Worm (Caenorhabditis elegans) whole organism, midembryonic: ENCODE measurements around the gene gpx-3.

Experiments used
- T22C8.4 ChIP-seq: fragments of 200-800 bp; sonication (Bioruptor generic); IDR thresholded peaks from 2 replicates; pipeline ENCODE4 v1.3.6; 2022; ENCODE audit warnings: missing genetic modification characterization, missing compliant biosample characterization
- flt-1 ChIP-seq: fragments of 200-800 bp; sonication (Bioruptor generic); IDR thresholded peaks from 2 replicates; pipeline ENCODE4 v1.3.6; 2022; ENCODE audit warnings: missing genetic modification characterization, missing compliant biosample characterization
- klf-2 ChIP-seq: fragments of 200-800 bp; sonication (Bioruptor generic); conservative IDR thresholded peaks from 2 replicates; pipeline ENCODE4 v1.3.6; 2022; ENCODE audit warnings: missing genetic modification reagents, missing genetic modification characterization, missing compliant biosample characterization
- med-1 ChIP-seq: sonication (generic microtip); optimal IDR thresholded peaks from 2 replicates; lab custom pipeline; 2017; ENCODE audit warnings: missing genetic modification characterization, mild to moderate bottlenecking, missing compliant biosample characterization, antibody characterized with exemption, missing genetic modification reagents; ENCODE audit not compliant: insufficient read depth
- tab-1 ChIP-seq: fragments of 200-800 bp; sonication (Bioruptor generic); IDR thresholded peaks from 2 replicates; pipeline ENCODE4 v1.3.6; 2022; ENCODE audit warnings: missing genetic modification characterization, missing compliant biosample characterization
- ztf-23 ChIP-seq: fragments of 200-800 bp; sonication (Bioruptor generic); IDR thresholded peaks from 2 replicates; pipeline ENCODE4 v1.3.6; 2022; ENCODE audit warnings: missing genetic modification reagents, missing genetic modification characterization, missing compliant biosample characterization
- ztf-29 ChIP-seq: fragments of 200-800 bp; sonication (Bioruptor generic); IDR thresholded peaks from 2 replicates; pipeline ENCODE4 v1.3.6; 2022; ENCODE audit warnings: missing genetic modification reagents, missing genetic modification characterization, missing compliant biosample characterization

DNA sequence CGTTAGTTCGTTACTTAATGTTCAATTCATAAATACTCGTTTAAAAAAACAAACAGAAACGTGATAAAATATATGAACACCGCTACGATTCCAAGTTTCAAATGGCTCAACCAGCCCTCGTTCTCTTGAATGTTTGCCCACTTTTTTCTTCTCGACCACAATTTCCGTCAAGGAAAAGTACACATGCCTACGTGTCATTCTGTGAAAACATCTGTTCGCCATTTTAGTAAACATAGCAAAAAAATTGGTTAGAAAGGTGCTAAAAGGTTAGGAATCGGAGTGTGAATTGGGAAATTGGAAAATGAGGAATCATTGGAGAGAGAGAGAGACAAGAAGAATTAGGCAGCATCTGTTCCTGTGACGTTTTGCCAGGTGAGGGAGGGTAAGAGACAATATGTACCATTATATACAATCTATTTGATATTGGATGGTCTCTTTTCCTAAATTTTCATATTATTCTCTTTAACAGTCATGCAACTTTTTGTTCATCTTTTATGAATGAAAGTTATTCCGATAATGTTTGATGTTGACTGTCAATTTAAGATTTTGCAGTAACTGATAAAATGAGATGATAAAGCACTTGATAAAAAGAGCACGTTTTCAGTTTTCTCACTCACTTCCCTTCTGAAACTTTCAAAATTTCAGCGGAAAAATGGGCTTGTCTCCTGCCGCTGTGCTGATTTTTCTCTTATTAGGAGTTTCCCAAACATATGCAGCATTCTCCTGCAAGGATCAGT lies 48.3 kb upstream of the gpx-3 start, which contains the start of gene nuc-1:
- no peak for TF ChIP-seq klf-2 (GFP tag; lab: Robert Waterston, UW)
- no peak for TF ChIP-seq med-1 (GFP tag; lab: Kevin White, UChicago)
- no peak for TF ChIP-seq flt-1 (GFP tag; lab: Robert Waterston, UW)
- no peak for TF ChIP-seq T22C8.4 (GFP tag; lab: Robert Waterston, UW)
- TF ChIP-seq ztf-29 (GFP tag; lab: Robert Waterston, UW): no peak
- no peak for TF ChIP-seq tab-1 (GFP tag; lab: Robert Waterston, UW)
- TF ChIP-seq ztf-23: no peak
